Fruit fly (Drosophila melanogaster) whole organism, prepupa: Measurements from ENCODE around the gene Iyd.

Experiments
- Blimp-1 ChIP-seq: fragments of 200-800 bp; sonication (Bioruptor generic); optimal IDR thresholded peaks from 3 replicates; lab custom pipeline; 2017; ENCODE audit warnings: missing biosample characterization, missing genetic modification characterization, mild to moderate bottlenecking, moderate library complexity, missing genetic modification reagents
- CG10669 ChIP-seq: fragments of 200-800 bp; sonication (Bioruptor generic); optimal IDR thresholded peaks from 3 replicates; lab custom pipeline; 2018; ENCODE audit warnings: missing biosample characterization, mild to moderate bottlenecking, missing genetic modification characterization, moderate library complexity
- CG11762 ChIP-seq: fragments of 200-800 bp; sonication (Bioruptor generic); optimal IDR thresholded peaks from 3 replicates; lab custom pipeline; 2016; ENCODE audit warnings: missing biosample characterization, missing genetic modification characterization; ENCODE audit not compliant: insufficient read depth
- CG11902 ChIP-seq: fragments of 200-800 bp; sonication (Bioruptor generic); optimal IDR thresholded peaks from 3 replicates; lab custom pipeline; 2016; ENCODE audit warnings: missing biosample characterization, missing genetic modification characterization
- CG1621 ChIP-seq: fragments of 200-800 bp; sonication (Bioruptor generic); optimal IDR thresholded peaks from 3 replicates; lab custom pipeline; 2018; ENCODE audit warnings: missing biosample characterization, mild to moderate bottlenecking, missing genetic modification characterization
- CG3032 ChIP-seq: fragments of 200-800 bp; optimal IDR thresholded peaks from 2 replicates; lab custom pipeline; 2019; ENCODE audit warnings: missing biosample characterization, mild to moderate bottlenecking, missing genetic modification characterization, moderate library complexity
- CG31627 ChIP-seq: fragments of 200-800 bp; sonication (Bioruptor generic); optimal IDR thresholded peaks from 3 replicates; lab custom pipeline; 2016; ENCODE audit warnings: missing biosample characterization, missing genetic modification characterization
- CG32006 ChIP-seq: fragments of 200-800 bp; sonication (Bioruptor generic); optimal IDR thresholded peaks from 3 replicates; lab custom pipeline; 2017; ENCODE audit warnings: missing biosample characterization, mild to moderate bottlenecking, missing genetic modification characterization
- CG34406 ChIP-seq: fragments of 200-800 bp; sonication (Bioruptor generic); optimal IDR thresholded peaks from 3 replicates; lab custom pipeline; 2016; ENCODE audit warnings: missing biosample characterization, missing genetic modification characterization
- CG3919 ChIP-seq: fragments of 200-800 bp; sonication (Bioruptor generic); optimal IDR thresholded peaks from 3 replicates; lab custom pipeline; 2016; ENCODE audit warnings: missing biosample characterization, missing genetic modification characterization
- CG4318 ChIP-seq: fragments of 200-800 bp; sonication (Bioruptor generic); optimal IDR thresholded peaks from 3 replicates; lab custom pipeline; 2017; ENCODE audit warnings: missing biosample characterization, mild to moderate bottlenecking, missing genetic modification characterization
- CG6163 ChIP-seq: fragments of 200-800 bp; sonication (Bioruptor generic); IDR thresholded peaks from 3 replicates; pipeline ENCODE4 v1.3.6; 2022; ENCODE audit warnings: missing biosample characterization, missing genetic modification characterization
- CG6276 ChIP-seq: fragments of 200-800 bp; sonication (Bioruptor generic); optimal IDR thresholded peaks from 2 replicates; lab custom pipeline; 2017; ENCODE audit warnings: missing biosample characterization, mild to moderate bottlenecking, missing genetic modification characterization
- CG6792 ChIP-seq: fragments of 200-800 bp; sonication (Bioruptor generic); optimal IDR thresholded peaks from 3 replicates; lab custom pipeline; 2016; ENCODE audit warnings: missing biosample characterization, missing genetic modification characterization
- CG6808 ChIP-seq: fragments of 200-800 bp; sonication (Bioruptor generic); optimal IDR thresholded peaks from 3 replicates; lab custom pipeline; 2017; ENCODE audit warnings: missing biosample characterization, missing genetic modification characterization, mild to moderate bottlenecking, moderate library complexity, missing genetic modification reagents
- CG7368 ChIP-seq: fragments of 200-800 bp; sonication (Bioruptor generic); optimal IDR thresholded peaks from 3 replicates; lab custom pipeline; 2016; ENCODE audit warnings: missing biosample characterization, missing genetic modification characterization
- CG8119 ChIP-seq: fragments of 200-800 bp; sonication (Bioruptor generic); IDR thresholded peaks from 3 replicates; pipeline ENCODE4 v1.3.6; 2022; ENCODE audit warnings: missing biosample characterization, missing genetic modification characterization
- CG8632 ChIP-seq: fragments of 200-800 bp; sonication (Bioruptor generic); optimal IDR thresholded peaks from 3 replicates; lab custom pipeline; 2016; ENCODE audit warnings: missing biosample characterization, missing genetic modification characterization
- Eip78C ChIP-seq: fragments of 200-800 bp; sonication (Bioruptor generic); peaks from one replicate; lab custom pipeline; 2016; ENCODE audit warnings: missing biosample characterization, missing genetic modification characterization
- Eip93F ChIP-seq: fragments of 200-800 bp; sonication (Bioruptor generic); optimal IDR thresholded peaks from 2 replicates; lab custom pipeline; 2016; ENCODE audit warnings: missing biosample characterization, mild to moderate bottlenecking, missing genetic modification characterization
- Ets21C ChIP-seq: fragments of 200-800 bp; sonication (Bioruptor generic); optimal IDR thresholded peaks from 3 replicates; lab custom pipeline; 2016; ENCODE audit warnings: missing biosample characterization, missing genetic modification characterization
- Gug ChIP-seq: fragments of 200-800 bp; sonication (Bioruptor generic); IDR thresholded peaks from 2 replicates; pipeline ENCODE4 v1.3.6; 2022; ENCODE audit warnings: missing biosample characterization, missing genetic modification characterization
- Hr38 ChIP-seq: sonication (Bioruptor generic); optimal IDR thresholded peaks from 2 replicates; lab custom pipeline; 2016; ENCODE audit warnings: missing biosample characterization, missing genetic modification characterization
- Hr39 ChIP-seq: fragments of 200-800 bp; sonication (Bioruptor generic); optimal IDR thresholded peaks from 2 replicates; lab custom pipeline; 2016; ENCODE audit warnings: missing biosample characterization, missing genetic modification characterization
- Hr4 ChIP-seq: fragments of 200-800 bp; sonication (Bioruptor generic); optimal IDR thresholded peaks from 3 replicates; lab custom pipeline; 2016; ENCODE audit warnings: missing biosample characterization, missing genetic modification characterization
- Lpt ChIP-seq: fragments of 200-800 bp; sonication (Bioruptor generic); optimal IDR thresholded peaks from 3 replicates; lab custom pipeline; 2016; ENCODE audit warnings: missing biosample characterization, missing genetic modification characterization
- Smox ChIP-seq: fragments of 200-800 bp; sonication (Bioruptor generic); optimal IDR thresholded peaks from 3 replicates; lab custom pipeline; 2016; ENCODE audit warnings: missing biosample characterization, missing genetic modification characterization
- Sox102F ChIP-seq: fragments of 200-800 bp; sonication (Bioruptor generic); optimal IDR thresholded peaks from 2 replicates; lab custom pipeline; 2016; ENCODE audit warnings: missing biosample characterization, mild to moderate bottlenecking, missing genetic modification characterization
- Sox14 ChIP-seq: fragments of 200-800 bp; sonication (Bioruptor generic); optimal IDR thresholded peaks from 3 replicates; lab custom pipeline; 2016; ENCODE audit warnings: missing biosample characterization, missing genetic modification characterization
- achi ChIP-seq: fragments of 200-800 bp; sonication (Bioruptor generic); optimal IDR thresholded peaks from 3 replicates; lab custom pipeline; 2016; ENCODE audit warnings: missing biosample characterization, missing genetic modification characterization
- cyc ChIP-seq: fragments of 200-800 bp; sonication (Bioruptor generic); optimal IDR thresholded peaks from 3 replicates; lab custom pipeline; 2016; ENCODE audit warnings: missing biosample characterization, missing genetic modification characterization
- dac ChIP-seq: fragments of 200-800 bp; sonication (Bioruptor generic); optimal IDR thresholded peaks from 2 replicates; lab custom pipeline; 2017; ENCODE audit warnings: missing biosample characterization, mild to moderate bottlenecking, missing genetic modification characterization
- dsx ChIP-seq: fragments of 200-800 bp; optimal IDR thresholded peaks from 3 replicates; lab custom pipeline; 2019; ENCODE audit warnings: missing biosample characterization, mild to moderate bottlenecking, missing genetic modification characterization, moderate library complexity; ENCODE audit not compliant: poor library complexity, severe bottlenecking
- eg ChIP-seq: fragments of 200-800 bp; sonication (Bioruptor generic); IDR thresholded peaks from 3 replicates; pipeline ENCODE4 v1.3.6; 2022; ENCODE audit warnings: missing biosample characterization, missing genetic modification characterization
- esn ChIP-seq: fragments of 200-800 bp; sonication (Bioruptor generic); optimal IDR thresholded peaks from 2 replicates; lab custom pipeline; 2016; ENCODE audit warnings: missing biosample characterization, mild to moderate bottlenecking, missing genetic modification characterization, moderate library complexity
- fd59A ChIP-seq: fragments of 200-800 bp; sonication (Bioruptor generic); optimal IDR thresholded peaks from 2 replicates; lab custom pipeline; 2017; ENCODE audit warnings: missing biosample characterization, mild to moderate bottlenecking, missing genetic modification characterization, missing genetic modification reagents
- fd85E ChIP-seq: fragments of 200-800 bp; sonication (Bioruptor generic); optimal IDR thresholded peaks from 3 replicates; lab custom pipeline; 2016; ENCODE audit warnings: missing biosample characterization, missing genetic modification characterization
- fkh ChIP-seq: fragments of 200-800 bp; sonication (Bioruptor generic); optimal IDR thresholded peaks from 3 replicates; lab custom pipeline; 2017; ENCODE audit warnings: missing biosample characterization, mild to moderate bottlenecking, missing genetic modification characterization, moderate library complexity
- lz ChIP-seq: fragments of 200-800 bp; sonication (Bioruptor generic); optimal IDR thresholded peaks from 3 replicates; lab custom pipeline; 2016; ENCODE audit warnings: missing biosample characterization, missing genetic modification characterization
- pdm3 ChIP-seq: fragments of 200-800 bp; sonication (Bioruptor generic); optimal IDR thresholded peaks from 3 replicates; lab custom pipeline; 2016; ENCODE audit warnings: missing biosample characterization, missing genetic modification characterization
- salr ChIP-seq, 2 experiments: fragments of 200-800 bp; sonication (Bioruptor generic); optimal IDR thresholded peaks; 3 replicates each; lab custom pipeline; 2016 to 2018; ENCODE audit warnings: missing biosample characterization in 2 of 2, missing genetic modification characterization in 2 of 2, mild to moderate bottlenecking in 1 of 2
- ss ChIP-seq, 2 experiments: fragments of 200-800 bp; sonication (Bioruptor generic); optimal IDR thresholded peaks; 2 replicates in 1 of 2; 3 replicates in 1 of 2; lab custom pipeline; 2017 to 2018; ENCODE audit warnings: mild to moderate bottlenecking in 2 of 2, missing biosample characterization in 2 of 2, missing genetic modification characterization in 2 of 2, moderate library complexity in 1 of 2
- svp ChIP-seq: fragments of 200-800 bp; sonication (Bioruptor generic); peaks from one replicate; lab custom pipeline; 2016; ENCODE audit warnings: missing biosample characterization, missing genetic modification characterization
- topi ChIP-seq: fragments of 200-800 bp; sonication (Bioruptor generic); optimal IDR thresholded peaks from 3 replicates; lab custom pipeline; 2016; ENCODE audit warnings: missing biosample characterization, missing genetic modification characterization

Gene Iyd

DNA sequence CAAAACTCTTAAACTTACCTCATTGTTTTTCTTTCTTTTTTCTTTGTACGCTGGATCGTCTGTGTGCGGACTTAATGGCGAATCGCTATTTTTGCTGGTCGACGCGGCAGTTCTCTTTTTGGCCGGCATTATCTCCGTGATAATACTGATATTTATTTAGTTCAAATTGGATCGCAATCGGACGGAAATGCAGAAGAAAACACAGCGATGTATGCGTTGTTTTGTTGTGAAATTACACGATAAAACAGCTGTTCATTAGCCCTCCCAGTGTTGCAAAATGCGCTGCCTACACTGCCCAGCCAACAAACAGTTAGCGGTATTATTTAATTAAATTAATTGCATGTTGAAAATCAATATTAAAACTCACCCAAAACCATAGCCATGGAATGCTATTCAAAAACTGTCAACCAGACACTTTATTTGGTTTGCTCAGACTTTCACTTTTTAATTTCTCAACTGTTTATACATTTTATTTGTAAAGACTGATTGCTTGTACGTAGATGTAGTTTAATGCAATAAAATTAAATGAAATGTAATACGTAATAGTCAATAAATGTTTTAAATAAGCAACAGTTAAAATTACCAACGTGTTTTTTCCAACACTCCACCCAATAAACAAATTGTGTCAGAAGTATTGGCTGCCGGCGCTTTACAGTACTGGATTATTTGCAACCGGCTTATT, 2.1 kb upstream of the Iyd start, which contains the start of the genes Irbp18 and APP-BP1 (continued):
- TF ChIP-seq dsx (GFP tag; lab: Kevin White, UChicago) (peak; percentile 87), CG11762 (GFP tag; lab: Kevin White, UChicago) (peak; percentile 96), Eip78C (peak; percentile 99), fd59A (peak; percentile 92), salr (GFP tag; optimal IDR thresholded peaks at IDR 0.05; lab: Kevin White, UChicago) (peak; percentile 87 to 96), esn (GFP tag; lab: Kevin White, UChicago) (peak; percentile 98), CG8119 (GFP tag; lab: Robert Waterston, UW) (peak; percentile 90), CG10669 (GFP tag; lab: Kevin White, UChicago) (peak; percentile 94), CG3032 (tag; lab: Kevin White, UChicago) (peak; percentile 91), Eip93F (peak; percentile 92), dac (peak; percentile 90), pdm3 (GFP tag; lab: Kevin White, UChicago) (peak; percentile 97), Sox14 (GFP tag; lab: Kevin White, UChicago) (peak; percentile 97), Blimp-1 (GFP tag; lab: Kevin White, UChicago) (peak; percentile 87)

DNA sequence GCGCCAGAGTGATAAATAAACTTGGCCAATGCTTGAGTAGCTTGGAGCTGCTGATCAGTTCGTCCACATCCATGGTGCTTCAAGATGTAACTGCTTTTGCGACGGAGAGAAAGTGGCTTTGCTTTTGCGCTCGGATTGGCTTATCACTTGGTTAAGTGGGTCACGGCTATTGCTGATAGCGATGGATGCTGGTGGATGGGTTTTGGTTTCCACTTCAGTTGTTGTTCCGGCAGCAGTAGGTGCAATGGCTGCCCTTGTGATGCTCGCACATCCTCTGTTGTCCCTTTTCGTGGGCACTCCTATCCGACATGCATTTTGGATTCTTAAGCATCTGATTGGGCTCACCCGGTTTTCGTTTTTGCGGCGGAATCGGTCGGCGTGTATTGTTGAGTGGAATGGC, 1.8 kb downstream of the Iyd start:
- TF ChIP-seq Sox14 (GFP tag; lab: Kevin White, UChicago), result no peak
- TF ChIP-seq Sox102F (GFP tag; lab: Kevin White, UChicago), result no peak
- TF ChIP-seq Ets21C, result no peak
- no peak for TF ChIP-seq lz
- no peak for TF ChIP-seq CG6792 (GFP tag; lab: Kevin White, UChicago)
- peak; percentile 37 for TF ChIP-seq Eip78C
- TF ChIP-seq svp (GFP tag; lab: Kevin White, UChicago), result peak; percentile 9
- TF ChIP-seq Hr4 (GFP tag; lab: Kevin White, UChicago), result no peak
- no peak for TF ChIP-seq achi (GFP tag; lab: Kevin White, UChicago)
- no peak for TF ChIP-seq Smox
- TF ChIP-seq Gug (GFP tag; lab: Robert Waterston, UW), result no peak
- no peak for TF ChIP-seq CG6163 (GFP tag; lab: Robert Waterston, UW)
- TF ChIP-seq CG10669 (GFP tag; lab: Kevin White, UChicago), result no peak
- no peak for TF ChIP-seq CG6808 (GFP tag; lab: Kevin White, UChicago)
- TF ChIP-seq CG31627, result no peak
- TF ChIP-seq CG32006 (GFP tag; lab: Kevin White, UChicago), result no peak

DNA sequence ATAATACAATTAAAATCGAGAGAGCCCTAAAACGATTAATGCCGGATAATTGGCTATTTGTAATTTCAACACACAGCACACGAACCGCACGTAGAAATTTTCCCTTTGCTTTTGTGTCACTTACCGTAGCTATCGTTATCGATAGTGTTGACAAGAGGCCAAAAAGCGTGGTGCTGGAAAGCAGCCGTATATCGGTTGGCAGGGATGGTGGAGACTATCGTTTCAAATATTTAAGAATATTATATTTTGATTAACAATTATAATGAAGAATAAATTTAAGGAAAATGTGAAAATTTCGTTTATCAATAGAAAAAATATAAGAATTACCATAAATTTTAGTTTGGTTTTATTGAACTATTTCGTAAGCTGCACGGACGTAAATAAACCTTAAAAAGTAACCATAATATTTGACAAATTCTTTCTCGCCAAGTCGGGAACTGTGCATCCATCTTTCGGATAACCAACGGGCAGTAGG, 3.0 kb downstream of the Iyd start, which contains the start of gene JIL-1:
Gene JIL-1, minus strand, starts transcription at position 148 of the 475 bp plus-strand sequence.
- peak; percentile 53 for TF ChIP-seq Sox14 (GFP tag; lab: Kevin White, UChicago)
- TF ChIP-seq CG1621 (tag; lab: Kevin White, UChicago), result no peak
- TF ChIP-seq CG8632 (GFP tag; lab: Kevin White, UChicago), result peak; percentile 17
- peak; percentile 62 for TF ChIP-seq eg (GFP tag; lab: Robert Waterston, UW)
- TF ChIP-seq topi, result peak; percentile 41
- TF ChIP-seq CG10669 (GFP tag; lab: Kevin White, UChicago), result peak; percentile 25
- no peak for TF ChIP-seq fd85E
- TF ChIP-seq CG6808 (GFP tag; lab: Kevin White, UChicago), result no peak
- no peak for TF ChIP-seq CG8119 (GFP tag; lab: Robert Waterston, UW)
- peak; percentile 1 for TF ChIP-seq dsx (GFP tag; lab: Kevin White, UChicago)
- peak; percentile 76 for TF ChIP-seq svp (GFP tag; lab: Kevin White, UChicago)
- TF ChIP-seq achi (GFP tag; lab: Kevin White, UChicago), result peak; percentile 41
- no peak for TF ChIP-seq Lpt
- no peak for TF ChIP-seq Hr38
- TF ChIP-seq ss (GFP tag; optimal IDR thresholded peaks at IDR 0.05; lab: Kevin White, UChicago), result peak in 1 of 2 experiments; percentile 26
- peak; percentile 34 for TF ChIP-seq Hr4 (GFP tag; lab: Kevin White, UChicago)
- TF ChIP-seq fkh (GFP tag; lab: Kevin White, UChicago), result peak; percentile 9
- peak; percentile 1 for TF ChIP-seq CG6792 (GFP tag; lab: Kevin White, UChicago)
- TF ChIP-seq CG31627, result peak; percentile 56
- no peak for TF ChIP-seq CG4318 (GFP tag; lab: Kevin White, UChicago)
- no peak for TF ChIP-seq CG11762 (GFP tag; lab: Kevin White, UChicago)
- TF ChIP-seq CG6276 (GFP tag; lab: Kevin White, UChicago), result no peak
- peak; percentile 20 for TF ChIP-seq CG7368
- peak; percentile 2 for TF ChIP-seq CG34406
- TF ChIP-seq Eip93F, result peak; percentile 52
- TF ChIP-seq CG3919, result peak; percentile 57
- peak; percentile 51 for TF ChIP-seq cyc (GFP tag; lab: Kevin White, UChicago)
- TF ChIP-seq dac, result no peak
- TF ChIP-seq CG11902 (GFP tag; lab: Kevin White, UChicago), result peak; percentile 32
- TF ChIP-seq CG3032 (tag; lab: Kevin White, UChicago), result peak; percentile 48
- peak; percentile 48 for TF ChIP-seq Hr39
- peak; percentile 33 for TF ChIP-seq CG32006 (GFP tag; lab: Kevin White, UChicago)
